Worm (Caenorhabditis elegans): Measurements from ENCODE around the gene F10C1.1.

The F10C1.1 gene

ce11 chrII:5735744-5736143, 38.3 kb upstream of the F10C1.1 start:
- no peak for TF ChIP-seq nhr-76 (tag; optimal IDR thresholded peaks at IDR 0.05)
- TF ChIP-seq nhr-41 (GFP tag; IDR thresholded peaks at IDR 0.05) = no peak
- no peak for TF ChIP-seq ceh-62 (tag; optimal IDR thresholded peaks at IDR 0.05)
- TF ChIP-seq T26A8.4 (GFP tag; IDR thresholded peaks at IDR 0.05) = no peak
- peak in 1 of 2 experiments; percentile 1 for TF ChIP-seq unc-62 (GFP tag; optimal IDR thresholded peaks at IDR 0.05 in 1 of 2)
- TF ChIP-seq unc-62 (tag; optimal IDR thresholded peaks at IDR 0.05) = no peak
- TF ChIP-seq ztf-7 (tag; optimal IDR thresholded peaks at IDR 0.05) = no peak

- TF ChIP-seq daf-19 (GFP tag; conservative IDR thresholded peaks at IDR 0.05) (no peak), unc-62 (GFP tag; optimal IDR thresholded peaks at IDR 0.05 in 1 of 2) (peak in 1 of 2 experiments; percentile 97), unc-62 (tag; optimal IDR thresholded peaks at IDR 0.05) (no peak)
These were observed 37.4 kb upstream of the F10C1.1 start for ce11 chrII:5736599-5736998.

- TF ChIP-seq skn-1 (tag; optimal IDR thresholded peaks at IDR 0.05) (no peak), zfp-2 (tag; optimal IDR thresholded peaks at IDR 0.05) (no peak), gei-8 (GFP tag; optimal IDR thresholded peaks at IDR 0.05) (no peak), duxl-1 (tag; optimal IDR thresholded peaks at IDR 0.05; ENCODE audit: poor library complexity) (no peak), php-3 (GFP tag; IDR thresholded peaks at IDR 0.05) (no peak), daf-12 (tag; optimal IDR thresholded peaks at IDR 0.05) (no peak), dve-1 (tag; optimal IDR thresholded peaks at IDR 0.05; ENCODE audit: insufficient read depth) (no peak), daf-19 (GFP tag; conservative IDR thresholded peaks at IDR 0.05) (no peak), lsy-2 (tag; optimal IDR thresholded peaks at IDR 0.05) (no peak), T20F7.1 (GFP tag; optimal IDR thresholded peaks at IDR 0.05) (no peak), snpc-4 (tag; optimal IDR thresholded peaks at IDR 0.05) (no peak), ceh-32 (tag; optimal IDR thresholded peaks at IDR 0.05; ENCODE audit: poor library complexity) (no peak), lin-39 (tag; optimal IDR thresholded peaks at IDR 0.05) (no peak), spr-1 (tag; optimal IDR thresholded peaks at IDR 0.05) (no peak), Y5F2A.4 (GFP tag; optimal IDR thresholded peaks at IDR 0.05) (no peak), Y105C5A.15 (GFP tag; IDR thresholded peaks at IDR 0.05) (no peak), cey-2 (tag; optimal IDR thresholded peaks at IDR 0.05; ENCODE audit: borderline replicate concordance, insufficient read depth) (no peak), lin-38 (GFP tag; IDR thresholded peaks at IDR 0.05) (no peak)
These were observed 35.2 kb upstream of the F10C1.1 start, which contains the start of gene hlh-14 for ce11 chrII:5738795-5739194. Gene hlh-14 (minus strand): TSS chrII:5738895.

- TF ChIP-seq nhr-48 (tag; optimal IDR thresholded peaks at IDR 0.05) (no peak), nhr-28 (tag; optimal IDR thresholded peaks at IDR 0.05) (no peak), snpc-4 (tag; optimal IDR thresholded peaks at IDR 0.05) (no peak), daf-16 (GFP tag; optimal IDR thresholded peaks at IDR 0.05) (no peak), daf-16 (tag; optimal IDR thresholded peaks at IDR 0.05) (no peak), pqm-1 (tag; optimal IDR thresholded peaks at IDR 0.05) (peak; percentile 71), spr-1 (tag; optimal IDR thresholded peaks at IDR 0.05) (no peak), tra-1 (GFP tag; IDR thresholded peaks at IDR 0.05) (no peak), dmd-6 (GFP tag; IDR thresholded peaks at IDR 0.05) (0 out of 2 replicates have a peak, but pooled peaks have one; percentile 9), T26A8.4 (GFP tag; IDR thresholded peaks at IDR 0.05) (no peak), mdl-1 (tag; optimal IDR thresholded peaks at IDR 0.05) (no peak), ztf-7 (tag; optimal IDR thresholded peaks at IDR 0.05) (no peak)
These were observed 31.3 kb upstream of the F10C1.1 start for ce11 chrII:5742767-5743166.

ce11 chrII:5744342-5744741, 29.7 kb upstream of the F10C1.1 start:
- no peak for TF ChIP-seq gei-8 (GFP tag; optimal IDR thresholded peaks at IDR 0.05)
- peak; percentile 59 for TF ChIP-seq dve-1 (tag; optimal IDR thresholded peaks at IDR 0.05; ENCODE audit: insufficient read depth)
- TF ChIP-seq dmd-6 (GFP tag; IDR thresholded peaks at IDR 0.05) = peak; percentile 55
- TF ChIP-seq nhr-11 (tag; optimal IDR thresholded peaks at IDR 0.05) = no peak
- TF ChIP-seq pqm-1 (tag; optimal IDR thresholded peaks at IDR 0.05) = peak; percentile 52

All from whole organism, L4 larva.